Fruit fly (Drosophila melanogaster) whole organism, embryonic: Measurements from ENCODE around the gene CG31717.

Experiments used
- Atf3 ChIP-seq: fragments of 200-800 bp; sonication (Bioruptor generic); optimal IDR thresholded peaks from 3 replicates; lab custom pipeline; 2016; ENCODE audit warnings: missing biosample characterization, missing genetic modification characterization
- B-H1 ChIP-seq: fragments of 200-800 bp; sonication (Bioruptor generic); IDR thresholded peaks from 3 replicates; pipeline ENCODE4 v1.3.6; 2022; ENCODE audit warnings: missing biosample characterization, missing genetic modification characterization
- C15 ChIP-seq: fragments of 200-800 bp; sonication (Bioruptor generic); IDR thresholded peaks from 3 replicates; pipeline ENCODE4 v1.3.6; 2022; ENCODE audit warnings: missing biosample characterization, missing genetic modification characterization
- CG10209 ChIP-seq: fragments of 200-800 bp; sonication (Bioruptor generic); optimal IDR thresholded peaks from 3 replicates; lab custom pipeline; 2017; ENCODE audit warnings: missing biosample characterization, mild to moderate bottlenecking, missing genetic modification characterization, missing genetic modification reagents
- CG10431 ChIP-seq: fragments of 200-800 bp; sonication (Bioruptor generic); optimal IDR thresholded peaks from 3 replicates; lab custom pipeline; 2018; ENCODE audit warnings: missing biosample characterization, mild to moderate bottlenecking, missing genetic modification characterization
- CG10462 ChIP-seq: fragments of 200-800 bp; sonication (Bioruptor generic); optimal IDR thresholded peaks from 2 replicates; lab custom pipeline; 2016; ENCODE audit warnings: missing biosample characterization, missing genetic modification characterization
- CG11247 ChIP-seq: fragments of 200-800 bp; sonication (Bioruptor generic); IDR thresholded peaks from 2 replicates; pipeline ENCODE4 v1.3.6; 2022; ENCODE audit warnings: missing biosample characterization, missing genetic modification characterization
- CG11560 ChIP-seq: fragments of 200-800 bp; sonication (Bioruptor generic); IDR thresholded peaks from 3 replicates; pipeline ENCODE4 v1.3.6; 2022; ENCODE audit warnings: missing biosample characterization, missing genetic modification characterization
- CG12744 ChIP-seq: fragments of 200-800 bp; sonication (Bioruptor generic); optimal IDR thresholded peaks from 2 replicates; lab custom pipeline; 2016; ENCODE audit warnings: missing biosample characterization, missing genetic modification characterization
- CG13624 ChIP-seq: fragments of 200-800 bp; sonication (Bioruptor generic); optimal IDR thresholded peaks from 2 replicates; lab custom pipeline; 2016; ENCODE audit warnings: missing biosample characterization, missing genetic modification characterization
- CG13775 ChIP-seq: fragments of 200-800 bp; sonication (Bioruptor generic); optimal IDR thresholded peaks from 3 replicates; lab custom pipeline; 2017; ENCODE audit warnings: missing biosample characterization, mild to moderate bottlenecking, missing genetic modification characterization
- CG14014 ChIP-seq: fragments of 200-800 bp; sonication (Bioruptor generic); IDR thresholded peaks from 2 replicates; pipeline ENCODE4 v1.3.6; 2022; ENCODE audit warnings: missing biosample characterization, missing genetic modification characterization
- CG14050 ChIP-seq: fragments of 200-800 bp; sonication (Bioruptor generic); IDR thresholded peaks from 3 replicates; pipeline ENCODE4 v1.3.6; 2022; ENCODE audit warnings: missing biosample characterization, missing genetic modification characterization
- CG14441 ChIP-seq: fragments of 200-800 bp; sonication (Bioruptor generic); IDR thresholded peaks from 2 replicates; pipeline ENCODE4 v1.3.6; 2022; ENCODE audit warnings: missing biosample characterization, missing genetic modification characterization
- CG14860 ChIP-seq: fragments of 200-800 bp; sonication (Bioruptor generic); IDR thresholded peaks from 3 replicates; pipeline ENCODE4 v1.3.6; 2022; ENCODE audit warnings: missing biosample characterization, missing genetic modification characterization; ENCODE audit not compliant: partially characterized antibody
- CG1603 ChIP-seq: fragments of 200-800 bp; sonication (Bioruptor generic); optimal IDR thresholded peaks from 2 replicates; lab custom pipeline; 2019; ENCODE audit warnings: missing biosample characterization, mild to moderate bottlenecking, missing genetic modification characterization, moderate library complexity
- CG17385 ChIP-seq: fragments of 200-800 bp; sonication (Bioruptor generic); optimal IDR thresholded peaks from 3 replicates; lab custom pipeline; 2018; ENCODE audit warnings: missing biosample characterization, mild to moderate bottlenecking, missing genetic modification characterization
- CG17912 ChIP-seq: fragments of 200-800 bp; sonication (Bioruptor generic); optimal IDR thresholded peaks from 2 replicates; lab custom pipeline; 2018; ENCODE audit warnings: missing biosample characterization, mild to moderate bottlenecking, missing genetic modification characterization
- CG18476 ChIP-seq: fragments of 200-800 bp; sonication (Bioruptor generic); optimal IDR thresholded peaks from 2 replicates; lab custom pipeline; 2016; ENCODE audit warnings: missing biosample characterization, mild to moderate bottlenecking, missing genetic modification characterization
- CG30020 ChIP-seq: fragments of 200-800 bp; optimal IDR thresholded peaks from 2 replicates; lab custom pipeline; 2019; ENCODE audit warnings: missing biosample characterization, mild to moderate bottlenecking, missing genetic modification characterization, moderate library complexity
- CG3065 ChIP-seq: fragments of 200-800 bp; sonication (Bioruptor generic); optimal IDR thresholded peaks from 2 replicates; lab custom pipeline; 2016; ENCODE audit warnings: missing biosample characterization, missing genetic modification characterization
- CG31388 ChIP-seq: fragments of 200-800 bp; sonication (Bioruptor generic); optimal IDR thresholded peaks from 2 replicates; lab custom pipeline; 2016; ENCODE audit warnings: missing biosample characterization, missing genetic modification characterization
- CG3838 ChIP-seq: fragments of 200-800 bp; sonication (Bioruptor generic); optimal IDR thresholded peaks from 3 replicates; lab custom pipeline; 2016; ENCODE audit warnings: missing biosample characterization, missing genetic modification characterization
- CG3995 ChIP-seq: fragments of 200-800 bp; sonication (Bioruptor generic); optimal IDR thresholded peaks from 3 replicates; lab custom pipeline; 2016; ENCODE audit warnings: missing biosample characterization, missing genetic modification characterization
- CG4424 ChIP-seq: fragments of 200-800 bp; sonication (Bioruptor generic); optimal IDR thresholded peaks from 3 replicates; lab custom pipeline; 2016; ENCODE audit warnings: missing biosample characterization, missing genetic modification characterization
- CG4854 ChIP-seq: fragments of 200-800 bp; sonication (Bioruptor generic); optimal IDR thresholded peaks from 2 replicates; lab custom pipeline; 2016; ENCODE audit warnings: missing biosample characterization, missing genetic modification characterization, inconsistent platforms
- CG7987 ChIP-seq: fragments of 200-800 bp; sonication (Bioruptor generic); optimal IDR thresholded peaks from 2 replicates; lab custom pipeline; 2018; ENCODE audit warnings: missing biosample characterization, mild to moderate bottlenecking, missing genetic modification characterization, moderate library complexity
- CG9609 ChIP-seq: fragments of 200-800 bp; sonication (Bioruptor generic); optimal IDR thresholded peaks from 3 replicates; lab custom pipeline; 2016; ENCODE audit warnings: missing biosample characterization, missing genetic modification characterization
- Dek ChIP-seq: fragments of 200-800 bp; sonication (Bioruptor generic); optimal IDR thresholded peaks from 3 replicates; lab custom pipeline; 2019; ENCODE audit warnings: missing biosample characterization, mild to moderate bottlenecking, missing genetic modification characterization, moderate library complexity
- Fer3 ChIP-seq: fragments of 200-800 bp; sonication (Bioruptor generic); optimal IDR thresholded peaks from 2 replicates; lab custom pipeline; 2018; ENCODE audit warnings: missing biosample characterization, mild to moderate bottlenecking, missing genetic modification characterization, moderate library complexity
- Nf-YC ChIP-seq: fragments of 200-800 bp; optimal IDR thresholded peaks from 3 replicates; lab custom pipeline; 2019; ENCODE audit warnings: missing biosample characterization, mild to moderate bottlenecking, missing genetic modification characterization, moderate library complexity
- Oaz ChIP-seq: fragments of 200-800 bp; sonication (Bioruptor generic); IDR thresholded peaks from 2 replicates; pipeline ENCODE4 v1.3.6; 2022; ENCODE audit warnings: missing biosample characterization, missing genetic modification characterization
- Oli ChIP-seq: fragments of 200-800 bp; sonication (Bioruptor generic); optimal IDR thresholded peaks from 2 replicates; lab custom pipeline; 2018; ENCODE audit warnings: missing biosample characterization, mild to moderate bottlenecking, missing genetic modification characterization, moderate library complexity
- Poxn ChIP-seq: fragments of 200-800 bp; sonication (Bioruptor generic); IDR thresholded peaks from 2 replicates; pipeline ENCODE4 v1.3.6; 2022; ENCODE audit warnings: missing biosample characterization, missing genetic modification characterization
- al ChIP-seq: fragments of 200-800 bp; sonication (Bioruptor generic); IDR thresholded peaks from 2 replicates; pipeline ENCODE4 v1.3.6; 2022; ENCODE audit warnings: missing biosample characterization, missing genetic modification characterization
- br ChIP-seq: fragments of >200 bp; optimal IDR thresholded peaks from 2 replicates; lab custom pipeline; 2017
- cg ChIP-seq: fragments of 200-800 bp; sonication (Bioruptor generic); optimal IDR thresholded peaks from 3 replicates; lab custom pipeline; 2019; ENCODE audit warnings: missing biosample characterization, mild to moderate bottlenecking, missing genetic modification characterization, moderate library complexity
- chinmo ChIP-seq: fragments of 200-800 bp; sonication (Bioruptor generic); IDR thresholded peaks from 4 replicates; pipeline ENCODE4 v1.3.6; 2022; ENCODE audit warnings: missing biosample characterization, missing genetic modification characterization; ENCODE audit not compliant: partially characterized antibody
- ci ChIP-seq: fragments of 200-800 bp; sonication (Bioruptor generic); IDR thresholded peaks from 3 replicates; pipeline ENCODE4 v1.3.6; 2022; ENCODE audit warnings: missing biosample characterization, missing genetic modification characterization
- corto ChIP-seq: fragments of 200-800 bp; sonication (Bioruptor generic); optimal IDR thresholded peaks from 2 replicates; lab custom pipeline; 2016; ENCODE audit warnings: missing biosample characterization, mild to moderate bottlenecking, missing genetic modification characterization, moderate library complexity
- crol ChIP-seq: fragments of 200-800 bp; sonication (Bioruptor generic); IDR thresholded peaks from 2 replicates; pipeline ENCODE4 v1.3.6; 2022; ENCODE audit warnings: missing biosample characterization, missing genetic modification characterization
- ems ChIP-seq: fragments of 200-800 bp; sonication (Bioruptor generic); optimal IDR thresholded peaks from 3 replicates; lab custom pipeline; 2016; ENCODE audit warnings: missing biosample characterization, missing genetic modification characterization
- kni ChIP-seq: fragments of 200-800 bp; sonication (Bioruptor generic); optimal IDR thresholded peaks from 3 replicates; lab custom pipeline; 2017; ENCODE audit warnings: mild to moderate bottlenecking, missing biosample characterization, missing genetic modification reagents, missing genetic modification characterization
- lilli ChIP-seq: fragments of 200-800 bp; sonication (Bioruptor generic); optimal IDR thresholded peaks from 3 replicates; lab custom pipeline; 2016; ENCODE audit warnings: missing biosample characterization, missing genetic modification characterization
- pan ChIP-seq, 4 experiments: fragments of >200 bp in 3 of 4; fragments of 200-800 bp in 1 of 4; sonication (Bioruptor generic) in 1 of 4; optimal IDR thresholded peaks in 3 of 4; IDR thresholded peaks in 1 of 4; 2 replicates each; pipeline versions ENCODE4 v1.3.6 to Lab custom; 2017 to 2022; ENCODE audit warnings: missing biosample characterization in 2 of 4, missing genetic modification characterization in 2 of 4, mixed read lengths in 1 of 4
- pita ChIP-seq: fragments of 200-800 bp; sonication (Bioruptor generic); optimal IDR thresholded peaks from 2 replicates; lab custom pipeline; 2017; ENCODE audit warnings: missing biosample characterization, mild to moderate bottlenecking, missing genetic modification characterization
- psq ChIP-seq: fragments of 200-800 bp; sonication (Bioruptor generic); optimal IDR thresholded peaks from 2 replicates; lab custom pipeline; 2017; ENCODE audit warnings: missing biosample characterization, missing genetic modification characterization
- seq ChIP-seq: fragments of 200-800 bp; sonication (Bioruptor generic); IDR thresholded peaks from 2 replicates; pipeline ENCODE4 v1.3.6; 2022; ENCODE audit warnings: missing biosample characterization, missing genetic modification characterization
- tll ChIP-seq, 2 experiments: fragments of 200-800 bp in 1 of 2; fragments of >200 bp in 1 of 2; sonication (Bioruptor generic) in 1 of 2; optimal IDR thresholded peaks; 2 replicates each; lab custom pipeline; 2017 to 2019; ENCODE audit warnings: missing biosample characterization in 2 of 2, missing genetic modification characterization in 2 of 2, mild to moderate bottlenecking in 1 of 2, moderate library complexity in 1 of 2
- zen ChIP-seq: fragments of 200-800 bp; sonication (Bioruptor generic); optimal IDR thresholded peaks from 3 replicates; lab custom pipeline; 2018; ENCODE audit warnings: missing biosample characterization, mild to moderate bottlenecking, missing genetic modification characterization, moderate library complexity
- zfh1 ChIP-seq: fragments of 200-800 bp; sonication (Bioruptor generic); IDR thresholded peaks from 3 replicates; pipeline ENCODE4 v1.3.6; 2022; ENCODE audit warnings: missing biosample characterization, missing genetic modification characterization

Gene CG31717

DNA sequence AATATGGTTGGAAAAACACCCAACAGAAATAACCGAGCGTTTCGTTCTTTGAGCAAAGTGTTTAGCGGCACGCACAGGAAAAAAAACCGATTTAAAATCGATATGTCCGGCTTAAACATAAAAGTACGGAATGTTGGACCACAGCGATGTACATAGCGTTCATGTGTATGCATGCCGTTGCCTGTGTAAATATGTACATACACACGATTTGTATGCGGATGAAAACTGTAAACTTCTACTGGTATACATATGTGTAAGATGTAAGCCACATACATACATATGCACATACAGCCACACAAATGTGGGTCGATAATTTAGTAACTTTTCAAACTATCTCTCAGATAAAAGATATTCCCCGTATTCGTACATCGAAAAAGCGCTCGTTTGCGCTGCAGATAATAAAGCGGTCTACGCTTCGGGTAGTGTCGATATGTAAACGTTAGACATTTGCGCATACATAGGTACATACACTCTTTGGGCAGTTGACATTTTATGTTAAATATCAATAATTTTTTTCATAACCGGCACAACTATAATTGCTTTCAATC is 808 bp upstream of the CG31717 start (continued):
- TF ChIP-seq pan (optimal IDR thresholded peaks at IDR 0.05; lab: Kevin White, UChicago) (no peak), pan (GFP tag; optimal IDR thresholded peaks at IDR 0.05 in 1 of 2, IDR thresholded peaks at IDR 0.05 in 1 of 2) (no peak), CG14014 (GFP tag; lab: Robert Waterston, UW) (peak; percentile 31; the same call in 1 of the 2 replicates), CG31388 (GFP tag; lab: Kevin White, UChicago) (no peak), CG7987 (GFP tag; lab: Kevin White, UChicago) (peak; percentile 72), CG12744 (no peak), CG13624 (GFP tag; lab: Kevin White, UChicago) (no peak), corto (GFP tag; lab: Kevin White, UChicago) (peak; percentile 20), chinmo (GFP tag; lab: Robert Waterston, UW) (no peak), zen (tag; lab: Kevin White, UChicago) (no peak), CG17912 (GFP tag; lab: Kevin White, UChicago) (peak; percentile 44), CG11247 (no peak), CG3065 (no peak), Oli (no peak), Nf-YC (tag; lab: Kevin White, UChicago) (no peak), kni (GFP tag; lab: Kevin White, UChicago) (no peak), zfh1 (GFP tag; lab: Robert Waterston, UW) (no peak), Atf3 (no peak), CG13775 (GFP tag; lab: Kevin White, UChicago) (no peak), CG10431 (peak; percentile 19), CG11560 (tag; lab: Robert Waterston, UW) (no peak), CG30020 (tag; lab: Kevin White, UChicago) (peak; percentile 74), CG10209 (GFP tag; lab: Kevin White, UChicago) (no peak), CG10462 (GFP tag; lab: Kevin White, UChicago) (no peak), CG14050 (GFP tag; lab: Robert Waterston, UW) (no peak), Dek (tag; lab: Kevin White, UChicago) (no peak), pita (GFP tag; lab: Kevin White, UChicago) (no peak), CG3995 (GFP tag; lab: Kevin White, UChicago) (no peak), psq (no peak), CG14441 (GFP tag; lab: Robert Waterston, UW) (no peak), seq (GFP tag; lab: Robert Waterston, UW) (no peak; the same call in 1 of the 2 replicates), CG18476 (GFP tag; lab: Kevin White, UChicago) (no peak), C15 (GFP tag; lab: Robert Waterston, UW) (no peak), B-H1 (GFP tag; lab: Robert Waterston, UW) (no peak), tll (GFP tag; optimal IDR thresholded peaks at IDR 0.05; lab: Kevin White, UChicago) (no peak), ci (GFP tag; lab: Robert Waterston, UW) (no peak; the same call in 2 of the 3 replicates), CG3838 (GFP tag; lab: Kevin White, UChicago) (no peak), CG9609 (no peak), CG17385 (GFP tag; lab: Kevin White, UChicago) (no peak), CG14860 (GFP tag; lab: Robert Waterston, UW) (no peak), Poxn (GFP tag; lab: Robert Waterston, UW) (no peak), Fer3 (tag; lab: Kevin White, UChicago) (no peak), cg (peak; percentile 79), crol (GFP tag; lab: Robert Waterston, UW) (no peak), CG4424 (GFP tag; lab: Kevin White, UChicago) (no peak), lilli (GFP tag; lab: Kevin White, UChicago) (no peak), ems (GFP tag; lab: Kevin White, UChicago) (no peak), Oaz (GFP tag; lab: Robert Waterston, UW) (no peak), CG1603 (tag; lab: Kevin White, UChicago) (peak; percentile 19), CG4854 (GFP tag; lab: Kevin White, UChicago) (no peak), al (no peak), br (lab: Kevin White, UChicago) (no peak)
